Fruit fly (Drosophila melanogaster) whole organism, embryonic: ENCODE results near the gene CG43931.
A peak's percentile ranks its signal among the peaks of the same experiment; 100 is the strongest.

Experiments used
- Adf1 ChIP-seq: fragments of 200-800 bp; sonication (Bioruptor generic); IDR thresholded peaks from 2 replicates; pipeline ENCODE4 v1.3.6; 2022; ENCODE audit warnings: missing biosample characterization, missing genetic modification characterization
- Bteb2 ChIP-seq: fragments of 200-800 bp; sonication (Bioruptor generic); optimal IDR thresholded peaks from 2 replicates; lab custom pipeline; 2016; ENCODE audit warnings: missing biosample characterization, missing genetic modification characterization
- CG10274 ChIP-seq: fragments of 200-800 bp; sonication (Bioruptor generic); optimal IDR thresholded peaks from 3 replicates; lab custom pipeline; 2017; ENCODE audit warnings: missing biosample characterization, mild to moderate bottlenecking, missing genetic modification characterization
- CG11504 ChIP-seq: fragments of 200-800 bp; sonication (Bioruptor generic); optimal IDR thresholded peaks from 3 replicates; lab custom pipeline; 2019; ENCODE audit warnings: missing biosample characterization, mild to moderate bottlenecking, missing genetic modification characterization, moderate library complexity
- CG13287 ChIP-seq: fragments of 200-800 bp; sonication (Bioruptor generic); IDR thresholded peaks from 2 replicates; pipeline ENCODE4 v1.3.6; 2022; ENCODE audit warnings: missing biosample characterization, missing genetic modification characterization; ENCODE audit not compliant: partially characterized antibody
- CG15269 ChIP-seq: fragments of 200-800 bp; sonication (Bioruptor generic); optimal IDR thresholded peaks from 2 replicates; lab custom pipeline; 2018; ENCODE audit warnings: missing biosample characterization, mild to moderate bottlenecking, missing genetic modification characterization, moderate library complexity
- CG17361 ChIP-seq: fragments of 200-800 bp; sonication (Bioruptor generic); IDR thresholded peaks from 3 replicates; pipeline ENCODE4 v1.3.6; 2022; ENCODE audit warnings: missing biosample characterization, missing genetic modification characterization
- CG18262 ChIP-seq: fragments of 200-800 bp; optimal IDR thresholded peaks from 3 replicates; lab custom pipeline; 2019; ENCODE audit warnings: missing biosample characterization, mild to moderate bottlenecking, missing genetic modification characterization, moderate library complexity
- CG18599 ChIP-seq: fragments of 200-800 bp; sonication (Bioruptor generic); optimal IDR thresholded peaks from 3 replicates; lab custom pipeline; 2017; ENCODE audit warnings: missing biosample characterization, missing genetic modification characterization, mild to moderate bottlenecking, moderate library complexity, missing genetic modification reagents
- CG32767 ChIP-seq: fragments of 200-800 bp; sonication (Bioruptor generic); IDR thresholded peaks from 2 replicates; pipeline ENCODE4 v1.3.6; 2022; ENCODE audit warnings: missing biosample characterization, missing genetic modification characterization
- CG34376 ChIP-seq: fragments of 200-800 bp; sonication (Bioruptor generic); optimal IDR thresholded peaks from 2 replicates; lab custom pipeline; 2018; ENCODE audit warnings: missing biosample characterization, mild to moderate bottlenecking, missing genetic modification characterization
- CG3847 ChIP-seq: fragments of 200-800 bp; sonication (Bioruptor generic); IDR thresholded peaks from 2 replicates; pipeline ENCODE4 v1.3.6; 2022; ENCODE audit warnings: missing biosample characterization, missing genetic modification characterization
- CG42726 ChIP-seq: fragments of 200-800 bp; sonication (Bioruptor generic); IDR thresholded peaks from 2 replicates; pipeline ENCODE4 v1.3.6; 2022; ENCODE audit warnings: missing biosample characterization, missing genetic modification characterization; ENCODE audit not compliant: partially characterized antibody
- CG4424 ChIP-seq: fragments of 200-800 bp; sonication (Bioruptor generic); optimal IDR thresholded peaks from 3 replicates; lab custom pipeline; 2016; ENCODE audit warnings: missing biosample characterization, missing genetic modification characterization
- CG7928 ChIP-seq: fragments of 200-800 bp; sonication (Bioruptor generic); optimal IDR thresholded peaks from 2 replicates; lab custom pipeline; 2017; ENCODE audit warnings: missing biosample characterization, mild to moderate bottlenecking, missing genetic modification characterization
- CG8924 ChIP-seq: fragments of 200-800 bp; optimal IDR thresholded peaks from 3 replicates; lab custom pipeline; 2019; ENCODE audit warnings: missing biosample characterization, mild to moderate bottlenecking, missing genetic modification characterization, moderate library complexity
- CkIIα-i1 ChIP-seq: fragments of 200-800 bp; sonication (Bioruptor generic); IDR thresholded peaks from 2 replicates; pipeline ENCODE4 v1.3.6; 2022; ENCODE audit warnings: missing biosample characterization, missing genetic modification characterization
- CrebB ChIP-seq: fragments of 200-800 bp; sonication (Bioruptor generic); optimal IDR thresholded peaks from 3 replicates; lab custom pipeline; 2018; ENCODE audit warnings: missing biosample characterization, mild to moderate bottlenecking, missing genetic modification characterization
- D19B ChIP-seq: fragments of 200-800 bp; sonication (Bioruptor generic); optimal IDR thresholded peaks from 2 replicates; lab custom pipeline; 2017; ENCODE audit warnings: missing biosample characterization, mild to moderate bottlenecking, missing genetic modification characterization
- Deaf1 ChIP-seq: fragments of 200-800 bp; optimal IDR thresholded peaks from 3 replicates; lab custom pipeline; 2019; ENCODE audit warnings: missing biosample characterization, mild to moderate bottlenecking, missing genetic modification characterization, moderate library complexity
- E2f2 ChIP-seq: fragments of 200-800 bp; sonication (Bioruptor generic); IDR thresholded peaks from 2 replicates; pipeline ENCODE4 v1.3.6; 2022; ENCODE audit warnings: missing biosample characterization, missing genetic modification characterization
- HLH3B ChIP-seq: fragments of 200-800 bp; sonication (Bioruptor generic); IDR thresholded peaks from 2 replicates; pipeline ENCODE4 v1.3.6; 2022; ENCODE audit warnings: missing biosample characterization, missing genetic modification characterization
- HmgD ChIP-seq: fragments of 200-800 bp; sonication (Bioruptor generic); optimal IDR thresholded peaks from 3 replicates; lab custom pipeline; 2016; ENCODE audit warnings: missing biosample characterization, missing genetic modification characterization
- Hmr ChIP-seq: fragments of 200-800 bp; sonication (Bioruptor generic); optimal IDR thresholded peaks from 3 replicates; lab custom pipeline; 2017; ENCODE audit warnings: mild to moderate bottlenecking, missing biosample characterization, missing genetic modification reagents, missing genetic modification characterization
- Hr51 ChIP-seq, 2 experiments: fragments of 200-800 bp; sonication (Bioruptor generic); optimal IDR thresholded peaks; 2 replicates in 1 of 2; 3 replicates in 1 of 2; lab custom pipeline; 2016 to 2018; ENCODE audit warnings: missing biosample characterization in 2 of 2, missing genetic modification characterization in 2 of 2, mild to moderate bottlenecking in 1 of 2, moderate library complexity in 1 of 2
- Hr78 ChIP-seq, 2 experiments: fragments of 200-800 bp in 1 of 2; fragments of >200 bp in 1 of 2; sonication (Bioruptor generic) in 1 of 2; optimal IDR thresholded peaks; 2 replicates each; lab custom pipeline; 2017 to 2019; ENCODE audit warnings: missing biosample characterization in 2 of 2, missing genetic modification characterization in 2 of 2, mild to moderate bottlenecking in 1 of 2, moderate library complexity in 1 of 2
- Mad ChIP-seq: fragments of 200-800 bp; sonication (Bioruptor generic); optimal IDR thresholded peaks from 2 replicates; lab custom pipeline; 2016; ENCODE audit warnings: missing biosample characterization, missing genetic modification characterization
- Mrtf ChIP-seq: fragments of 200-800 bp; sonication (Bioruptor generic); IDR thresholded peaks from 3 replicates; pipeline ENCODE4 v1.3.6; 2022; ENCODE audit warnings: missing biosample characterization, missing genetic modification characterization
- Nf-YC ChIP-seq: fragments of 200-800 bp; optimal IDR thresholded peaks from 3 replicates; lab custom pipeline; 2019; ENCODE audit warnings: missing biosample characterization, mild to moderate bottlenecking, missing genetic modification characterization, moderate library complexity
- Spps ChIP-seq: fragments of 200-800 bp; sonication (Bioruptor generic); optimal IDR thresholded peaks from 2 replicates; lab custom pipeline; 2018; ENCODE audit warnings: missing biosample characterization, mild to moderate bottlenecking, missing genetic modification characterization
- Sry-β ChIP-seq: fragments of 200-800 bp; sonication (Bioruptor generic); optimal IDR thresholded peaks from 2 replicates; lab custom pipeline; 2018; ENCODE audit warnings: missing biosample characterization, mild to moderate bottlenecking, missing genetic modification characterization, moderate library complexity
- ara ChIP-seq: fragments of 200-800 bp; sonication (Bioruptor generic); IDR thresholded peaks from 2 replicates; pipeline ENCODE4 v1.3.6; 2022; ENCODE audit warnings: missing biosample characterization, missing genetic modification characterization
- br ChIP-seq: fragments of >200 bp; optimal IDR thresholded peaks from 2 replicates; lab custom pipeline; 2017
- cad ChIP-seq: fragments of >200 bp; optimal IDR thresholded peaks from 2 replicates; lab custom pipeline; 2017; ENCODE audit warnings: missing biosample characterization, missing genetic modification characterization
- danr ChIP-seq: fragments of 200-800 bp; sonication (Bioruptor generic); IDR thresholded peaks from 2 replicates; pipeline ENCODE4 v1.3.6; 2022; ENCODE audit warnings: missing biosample characterization, missing genetic modification characterization
- fd102C ChIP-seq: fragments of 200-800 bp; sonication (Bioruptor generic); optimal IDR thresholded peaks from 2 replicates; lab custom pipeline; 2018; ENCODE audit warnings: missing biosample characterization, mild to moderate bottlenecking, missing genetic modification characterization, moderate library complexity
- fd96Cb ChIP-seq: fragments of 200-800 bp; sonication (Bioruptor generic); optimal IDR thresholded peaks from 2 replicates; lab custom pipeline; 2018; ENCODE audit warnings: missing biosample characterization, mild to moderate bottlenecking, missing genetic modification characterization, moderate library complexity
- gem ChIP-seq: fragments of 200-800 bp; sonication (Bioruptor generic); optimal IDR thresholded peaks from 2 replicates; lab custom pipeline; 2019; ENCODE audit warnings: missing biosample characterization, mild to moderate bottlenecking, missing genetic modification characterization, moderate library complexity
- gsb ChIP-seq: fragments of 200-800 bp; sonication (Bioruptor generic); IDR thresholded peaks from 2 replicates; pipeline ENCODE4 v1.3.6; 2022; ENCODE audit warnings: missing biosample characterization, missing genetic modification characterization
- lab ChIP-seq: fragments of 200-800 bp; sonication (Bioruptor generic); optimal IDR thresholded peaks from 3 replicates; lab custom pipeline; 2017; ENCODE audit warnings: missing biosample characterization, missing genetic modification characterization, mild to moderate bottlenecking, moderate library complexity, missing genetic modification reagents
- lola ChIP-seq, 3 experiments: fragments of >200 bp in 2 of 3; fragments of 200-800 bp in 1 of 3; sonication (Bioruptor generic) in 1 of 3; optimal IDR thresholded peaks; 2 replicates each; lab custom pipeline; 2017 to 2019; ENCODE audit warnings: missing biosample characterization in 3 of 3, missing genetic modification characterization in 3 of 3, mild to moderate bottlenecking in 1 of 3, moderate library complexity in 1 of 3
- mam ChIP-seq: fragments of 200-800 bp; sonication (Bioruptor generic); optimal IDR thresholded peaks from 3 replicates; lab custom pipeline; 2016; ENCODE audit warnings: missing biosample characterization, missing genetic modification characterization
- nerfin-1 ChIP-seq: fragments of 200-800 bp; sonication (Bioruptor generic); optimal IDR thresholded peaks from 3 replicates; lab custom pipeline; 2019; ENCODE audit warnings: missing biosample characterization, mild to moderate bottlenecking, missing genetic modification characterization, moderate library complexity
- p53 ChIP-seq: fragments of 200-800 bp; sonication (Bioruptor generic); optimal IDR thresholded peaks from 2 replicates; lab custom pipeline; 2016; ENCODE audit warnings: missing biosample characterization, missing genetic modification characterization
- pnt ChIP-seq: fragments of 200-800 bp; sonication (Bioruptor generic); optimal IDR thresholded peaks from 3 replicates; lab custom pipeline; 2016; ENCODE audit warnings: missing biosample characterization, missing genetic modification characterization
- row ChIP-seq: fragments of 200-800 bp; sonication (Bioruptor generic); IDR thresholded peaks from 3 replicates; pipeline ENCODE4 v1.3.6; 2022; ENCODE audit warnings: missing biosample characterization, missing genetic modification characterization
- schlank ChIP-seq: fragments of 200-800 bp; sonication (Bioruptor generic); optimal IDR thresholded peaks from 2 replicates; lab custom pipeline; 2018; ENCODE audit warnings: missing biosample characterization, mild to moderate bottlenecking, missing genetic modification characterization
- sens ChIP-seq: fragments of 200-800 bp; sonication (Bioruptor generic); peaks from one replicate; lab custom pipeline; 2016; ENCODE audit warnings: missing biosample characterization, missing genetic modification characterization
- sr ChIP-seq: fragments of 200-800 bp; sonication (Bioruptor generic); IDR thresholded peaks from 3 replicates; pipeline ENCODE4 v1.3.6; 2022; ENCODE audit warnings: missing biosample characterization, missing genetic modification characterization
- zen2 ChIP-seq: fragments of 200-800 bp; sonication (Bioruptor generic); IDR thresholded peaks from 3 replicates; pipeline ENCODE4 v1.3.6; 2022; ENCODE audit warnings: missing biosample characterization, missing genetic modification characterization; ENCODE audit not compliant: partially characterized antibody

Gene CG43931

DNA sequence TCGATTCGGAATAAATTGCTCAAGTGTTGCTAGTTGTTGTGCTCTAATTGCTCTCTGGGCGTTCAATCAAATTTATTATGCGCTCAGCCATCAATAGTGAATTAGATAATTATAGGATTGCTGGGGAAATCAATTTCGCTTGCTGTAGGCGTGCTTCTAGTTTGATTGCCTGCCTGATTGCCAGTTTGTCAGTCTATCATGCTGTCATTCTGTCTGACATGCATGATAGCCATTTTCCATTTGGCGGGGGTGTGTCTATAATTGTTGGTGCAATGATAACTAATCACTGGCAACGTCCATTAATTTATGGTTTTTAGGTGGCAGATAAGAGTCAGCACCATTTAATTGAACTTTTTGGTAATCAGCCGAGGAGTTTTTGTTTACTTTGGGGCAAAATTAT, 39.7 kb upstream of the CG43931 start (continued):
- no peak for TF ChIP-seq Spps
- TF ChIP-seq cad (GFP tag; lab: Kevin White, UChicago): no peak
- TF ChIP-seq CG10274: no peak
- TF ChIP-seq mam (GFP tag; lab: Kevin White, UChicago): no peak
- TF ChIP-seq lab: peak; percentile 25
- no peak for TF ChIP-seq CG3847
- no peak for TF ChIP-seq Bteb2 (GFP tag; lab: Kevin White, UChicago)
- no peak for TF ChIP-seq sr (GFP tag; lab: Robert Waterston, UW)
- no peak for TF ChIP-seq ara (GFP tag; lab: Robert Waterston, UW)

DNA sequence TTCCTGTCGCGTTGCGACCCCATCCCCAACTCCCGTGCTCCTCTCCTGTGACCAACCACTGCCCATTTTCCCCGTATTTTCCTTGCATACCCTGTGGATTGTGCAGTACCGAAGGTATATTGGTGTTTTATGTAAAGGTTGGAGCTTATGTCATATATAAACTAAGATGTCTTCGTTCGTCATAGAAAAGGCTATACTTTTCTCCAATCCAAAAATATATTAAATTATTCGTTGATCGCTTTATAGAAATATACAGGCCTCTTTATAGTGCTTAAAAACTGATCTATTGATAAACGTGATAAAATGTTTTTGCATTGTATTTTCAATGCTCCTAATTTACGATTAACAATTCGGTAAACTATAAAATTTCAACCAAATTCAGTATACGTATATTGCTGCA, 28.4 kb upstream of the CG43931 start:
- peak; percentile 57 for TF ChIP-seq CG18599 (GFP tag; lab: Kevin White, UChicago)
- peak; percentile 17 for TF ChIP-seq Hmr
- TF ChIP-seq zen2 (GFP tag; lab: Robert Waterston, UW): no peak
- no peak for TF ChIP-seq Sry-β (GFP tag; lab: Kevin White, UChicago)
- TF ChIP-seq CG42726 (GFP tag; lab: Robert Waterston, UW): no peak
- no peak for TF ChIP-seq nerfin-1 (tag; lab: Kevin White, UChicago)
- no peak for TF ChIP-seq danr (GFP tag; lab: Robert Waterston, UW)
- no peak for TF ChIP-seq CG17361 (GFP tag; lab: Robert Waterston, UW)
- no peak for TF ChIP-seq Deaf1
- TF ChIP-seq lab: peak; percentile 2
- TF ChIP-seq E2f2 (GFP tag; lab: Robert Waterston, UW): no peak
- TF ChIP-seq pnt: no peak
- TF ChIP-seq sens: peak; percentile 60
- TF ChIP-seq Nf-YC (tag; lab: Kevin White, UChicago): no peak
- TF ChIP-seq CG32767 (GFP tag; lab: Robert Waterston, UW): no peak
- TF ChIP-seq Adf1 (GFP tag; lab: Robert Waterston, UW): no peak
- no peak for TF ChIP-seq Spps
- no peak for TF ChIP-seq CG34376 (GFP tag; lab: Kevin White, UChicago)
- no peak for TF ChIP-seq CG8924
- no peak for TF ChIP-seq gsb (GFP tag; lab: Robert Waterston, UW)
- TF ChIP-seq Hr51 (GFP tag; optimal IDR thresholded peaks at IDR 0.05; lab: Kevin White, UChicago): peak in 1 of 2 experiments; percentile 6
- no peak for TF ChIP-seq br
- no peak for TF ChIP-seq p53 (GFP tag; lab: Kevin White, UChicago)
- peak; percentile 20 for TF ChIP-seq gem
- no peak for TF ChIP-seq lola (GFP tag; optimal IDR thresholded peaks at IDR 0.05; lab: Kevin White, UChicago)
- no peak for TF ChIP-seq CG13287 (GFP tag; lab: Robert Waterston, UW)
- TF ChIP-seq HmgD: no peak
- TF ChIP-seq Mad: no peak
- no peak for TF ChIP-seq fd102C
- TF ChIP-seq Hr78 (GFP tag; optimal IDR thresholded peaks at IDR 0.05; lab: Kevin White, UChicago): no peak
- no peak for TF ChIP-seq CG18262
- TF ChIP-seq CkIIα-i1 (GFP tag; lab: Robert Waterston, UW): no peak
- TF ChIP-seq CrebB: no peak
- TF ChIP-seq CG4424 (GFP tag; lab: Kevin White, UChicago): no peak
- no peak for TF ChIP-seq HLH3B (GFP tag; lab: Robert Waterston, UW)
- no peak for TF ChIP-seq fd96Cb (tag; lab: Kevin White, UChicago)
- 0 out of 3 replicates have a peak, but pooled peaks have one; percentile 20 for TF ChIP-seq row (GFP tag; lab: Robert Waterston, UW)
- TF ChIP-seq D19B (GFP tag; lab: Kevin White, UChicago): peak; percentile 65
- no peak for TF ChIP-seq Bteb2 (GFP tag; lab: Kevin White, UChicago)
- TF ChIP-seq CG15269: no peak
- TF ChIP-seq CG7928: no peak
- TF ChIP-seq Mrtf: no peak
- peak; percentile 29 for TF ChIP-seq CG11504 (tag; lab: Kevin White, UChicago)
- no peak for TF ChIP-seq schlank (tag; lab: Kevin White, UChicago)
